Worm (Caenorhabditis elegans) whole organism, L4 larva: ENCODE data around the gene F58E6.13.
A peak's percentile ranks its signal among the peaks of the same experiment; 100 is the strongest.

Experiments
- R02D3.7 ChIP-seq: fragments of 150-350 bp; sonication (generic microtip); optimal IDR thresholded peaks from 3 replicates; lab custom pipeline; 2014; ENCODE audit warnings: missing biosample characterization, missing genetic modification characterization
- aly-2 ChIP-seq: sonication (generic microtip); optimal IDR thresholded peaks from 2 replicates; lab custom pipeline; 2018; ENCODE audit warnings: missing biosample characterization, missing genetic modification characterization
- attf-4 ChIP-seq: sonication (generic microtip); optimal IDR thresholded peaks from 3 replicates; lab custom pipeline; 2017; ENCODE audit warnings: missing biosample characterization, missing genetic modification characterization
- lir-3 ChIP-seq: sonication (generic microtip); optimal IDR thresholded peaks from 2 replicates; lab custom pipeline; 2016; ENCODE audit warnings: mild to moderate bottlenecking, missing genetic modification characterization, missing compliant biosample characterization
- madf-5 ChIP-seq, 2 experiments: fragments of 200-800 bp; sonication (Bioruptor generic); IDR thresholded peaks; 2 replicates each; pipeline ENCODE4 v1.3.6; 2022; ENCODE audit warnings: missing compliant biosample characterization in 2 of 2, missing genetic modification characterization in 2 of 2
- unc-62 ChIP-seq, 3 experiments: fragments of 150-350 bp in 1 of 3; sonication (generic microtip); optimal IDR thresholded peaks in 2 of 3; peaks in 1 of 3; 1 replicate in 1 of 3; 2 replicates in 2 of 3; lab custom pipeline; 2014 to 2017; ENCODE audit warnings: missing biosample characterization in 3 of 3, missing genetic modification characterization in 3 of 3, missing genetic modification reagents in 3 of 3, missing genotype in 1 of 3

DNA sequence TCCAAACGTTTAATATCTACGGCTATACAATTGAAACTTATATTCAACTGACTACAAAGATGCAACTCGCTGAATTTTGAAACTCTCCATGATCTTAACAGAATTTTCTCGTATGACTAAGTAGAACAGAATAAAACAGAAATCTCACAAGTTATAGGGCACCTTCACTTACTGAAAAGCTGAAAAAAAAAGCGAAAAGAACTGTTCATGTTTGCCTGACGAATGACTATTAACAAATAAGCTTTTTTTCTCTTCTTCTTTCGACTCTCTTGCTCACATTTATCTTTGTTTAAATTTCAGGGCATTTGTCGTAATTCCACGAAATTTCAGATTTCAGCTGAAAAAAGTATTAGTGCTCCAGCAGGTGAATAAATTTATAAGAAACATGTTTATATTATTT is 42.3 kb upstream of the F58E6.13 start, which contains the start of gene xbx-6:
- TF ChIP-seq unc-62 (GFP tag; optimal IDR thresholded peaks at IDR 0.05 in 1 of 2; lab: Kevin White, UChicago) = peak in 1 of 2 experiments; percentile 34
- TF ChIP-seq unc-62 (tag; optimal IDR thresholded peaks at IDR 0.05; lab: Kevin White, UChicago) = no peak
- TF ChIP-seq attf-4 = no peak
- TF ChIP-seq madf-5 (GFP tag; IDR thresholded peaks at IDR 0.05; lab: Robert Waterston, UW) = no peak
- TF ChIP-seq lir-3 (tag; lab: Kevin White, UChicago) = no peak
- TF ChIP-seq R02D3.7 (tag; lab: Kevin White, UChicago) = no peak
- no peak for TF ChIP-seq aly-2
